Worm (Caenorhabditis elegans) whole organism, midembryonic: ENCODE results near the gene dsc-4.

Source experiments
- T22C8.4 ChIP-seq: fragments of 200-800 bp; sonication (Bioruptor generic); IDR thresholded peaks from 2 replicates; pipeline ENCODE4 v1.3.6; 2022; ENCODE audit warnings: missing genetic modification characterization, missing compliant biosample characterization
- cog-1 ChIP-seq: sonication (generic microtip); optimal IDR thresholded peaks from 2 replicates; lab custom pipeline; 2016; ENCODE audit warnings: missing genetic modification characterization, missing compliant biosample characterization
- flt-1 ChIP-seq: fragments of 200-800 bp; sonication (Bioruptor generic); IDR thresholded peaks from 2 replicates; pipeline ENCODE4 v1.3.6; 2022; ENCODE audit warnings: missing genetic modification characterization, missing compliant biosample characterization
- med-1 ChIP-seq: sonication (generic microtip); optimal IDR thresholded peaks from 2 replicates; lab custom pipeline; 2017; ENCODE audit warnings: missing genetic modification characterization, mild to moderate bottlenecking, missing compliant biosample characterization, antibody characterized with exemption, missing genetic modification reagents; ENCODE audit not compliant: insufficient read depth
- ref-1 ChIP-seq: fragments of 200-800 bp; sonication (Bioruptor generic); conservative IDR thresholded peaks from 2 replicates; pipeline ENCODE4 v1.3.6; 2022; ENCODE audit warnings: missing genetic modification reagents, missing genetic modification characterization, missing compliant biosample characterization
- tab-1 ChIP-seq: fragments of 200-800 bp; sonication (Bioruptor generic); IDR thresholded peaks from 2 replicates; pipeline ENCODE4 v1.3.6; 2022; ENCODE audit warnings: missing genetic modification characterization, missing compliant biosample characterization
- ztf-23 ChIP-seq: fragments of 200-800 bp; sonication (Bioruptor generic); IDR thresholded peaks from 2 replicates; pipeline ENCODE4 v1.3.6; 2022; ENCODE audit warnings: missing genetic modification reagents, missing genetic modification characterization, missing compliant biosample characterization
- ztf-29 ChIP-seq: fragments of 200-800 bp; sonication (Bioruptor generic); IDR thresholded peaks from 2 replicates; pipeline ENCODE4 v1.3.6; 2022; ENCODE audit warnings: missing genetic modification reagents, missing genetic modification characterization, missing compliant biosample characterization

- TF ChIP-seq cog-1 (no peak), T22C8.4 (GFP tag; lab: Robert Waterston, UW) (no peak), med-1 (GFP tag; lab: Kevin White, UChicago) (no peak), flt-1 (GFP tag; lab: Robert Waterston, UW) (no peak), tab-1 (GFP tag; lab: Robert Waterston, UW) (no peak), ztf-29 (no peak), ref-1 (no peak), ztf-23 (no peak)
Measured at ce11 chrIV:298204-298603, 22.1 kb downstream of the dsc-4 start, which contains the start of gene pnp-1.
